Worm (Caenorhabditis elegans) whole organism, L4/young adult: ENCODE measurements around the gene fbxa-199.

Experiments
- W03F9.2 ChIP-seq: fragments of 150-350 bp; optimal IDR thresholded peaks from 2 replicates; lab custom pipeline; 2014; ENCODE audit warnings: missing biosample characterization, missing genetic modification characterization
- dao-5 ChIP-seq: sonication (generic microtip); optimal IDR thresholded peaks from 2 replicates; lab custom pipeline; 2016; ENCODE audit warnings: missing genotype, missing genetic modification characterization, moderate library complexity, missing compliant biosample characterization
- him-1 ChIP-seq: sonication (generic microtip); optimal IDR thresholded peaks from 2 replicates; lab custom pipeline; 2016; ENCODE audit warnings: missing genotype, missing genetic modification reagents, missing genetic modification characterization, missing compliant biosample characterization

- TF ChIP-seq dao-5 (tag; lab: Kevin White, UChicago): no peak
- TF ChIP-seq W03F9.2: no peak
- TF ChIP-seq him-1 (tag; lab: Kevin White, UChicago): no peak
Measured at ce11 chrV:15397139-15397538, 1.5 kb downstream of the fbxa-199 start.
